Fruit fly (Drosophila melanogaster) whole organism, embryonic: Measurements from ENCODE around the gene kri.

Source experiments
- Atf6 ChIP-seq: fragments of 200-800 bp; sonication (Bioruptor generic); IDR thresholded peaks from 2 replicates; pipeline ENCODE4 v1.3.6; 2022; ENCODE audit warnings: missing biosample characterization, missing genetic modification characterization
- B-H1 ChIP-seq: fragments of 200-800 bp; sonication (Bioruptor generic); IDR thresholded peaks from 3 replicates; pipeline ENCODE4 v1.3.6; 2022; ENCODE audit warnings: missing biosample characterization, missing genetic modification characterization
- Bdp1 ChIP-seq: fragments of 200-800 bp; sonication (Bioruptor generic); optimal IDR thresholded peaks from 3 replicates; lab custom pipeline; 2016; ENCODE audit warnings: missing biosample characterization, missing genetic modification characterization
- Blimp-1 ChIP-seq: fragments of 200-800 bp; sonication (Bioruptor generic); optimal IDR thresholded peaks from 3 replicates; lab custom pipeline; 2018; ENCODE audit warnings: missing biosample characterization, missing genetic modification characterization, mild to moderate bottlenecking, moderate library complexity, missing genetic modification reagents
- CG10209 ChIP-seq: fragments of 200-800 bp; sonication (Bioruptor generic); optimal IDR thresholded peaks from 3 replicates; lab custom pipeline; 2017; ENCODE audit warnings: missing biosample characterization, mild to moderate bottlenecking, missing genetic modification characterization, missing genetic modification reagents
- CG11093 ChIP-seq: fragments of 200-800 bp; sonication (Bioruptor generic); IDR thresholded peaks from 3 replicates; pipeline ENCODE4 v1.3.6; 2022; ENCODE audit warnings: missing biosample characterization, missing genetic modification characterization
- CG12155 ChIP-seq: fragments of 200-800 bp; sonication (Bioruptor generic); optimal IDR thresholded peaks from 3 replicates; lab custom pipeline; 2016; ENCODE audit warnings: missing biosample characterization, missing genetic modification characterization
- CG15269 ChIP-seq: fragments of 200-800 bp; sonication (Bioruptor generic); optimal IDR thresholded peaks from 2 replicates; lab custom pipeline; 2018; ENCODE audit warnings: missing biosample characterization, mild to moderate bottlenecking, missing genetic modification characterization, moderate library complexity
- CG15601 ChIP-seq: fragments of 200-800 bp; sonication (Bioruptor generic); optimal IDR thresholded peaks from 3 replicates; lab custom pipeline; 2019; ENCODE audit warnings: missing biosample characterization, mild to moderate bottlenecking, missing genetic modification characterization, moderate library complexity
- CG1602 ChIP-seq: fragments of 200-800 bp; sonication (Bioruptor generic); optimal IDR thresholded peaks from 3 replicates; lab custom pipeline; 2016; ENCODE audit warnings: missing biosample characterization, missing genetic modification characterization
- CG1792 ChIP-seq: fragments of 200-800 bp; sonication (Bioruptor generic); optimal IDR thresholded peaks from 2 replicates; lab custom pipeline; 2016; ENCODE audit warnings: missing biosample characterization, missing genetic modification characterization
- CG18599 ChIP-seq: fragments of 200-800 bp; sonication (Bioruptor generic); optimal IDR thresholded peaks from 3 replicates; lab custom pipeline; 2017; ENCODE audit warnings: missing biosample characterization, missing genetic modification characterization, mild to moderate bottlenecking, moderate library complexity, missing genetic modification reagents
- CG18619 ChIP-seq: fragments of 200-800 bp; sonication (Bioruptor generic); optimal IDR thresholded peaks from 3 replicates; lab custom pipeline; 2017; ENCODE audit warnings: missing biosample characterization, mild to moderate bottlenecking, missing genetic modification characterization
- CG2116 ChIP-seq: fragments of 200-800 bp; sonication (Bioruptor generic); optimal IDR thresholded peaks from 3 replicates; lab custom pipeline; 2018; ENCODE audit warnings: missing biosample characterization, mild to moderate bottlenecking, missing genetic modification characterization
- CG30403 ChIP-seq: fragments of 200-800 bp; sonication (Bioruptor generic); optimal IDR thresholded peaks from 3 replicates; lab custom pipeline; 2016; ENCODE audit warnings: missing biosample characterization, missing genetic modification characterization
- CG3281 ChIP-seq: fragments of 200-800 bp; sonication (Bioruptor generic); optimal IDR thresholded peaks from 3 replicates; lab custom pipeline; 2017; ENCODE audit warnings: missing biosample characterization, mild to moderate bottlenecking, missing genetic modification characterization
- CG3838 ChIP-seq: fragments of 200-800 bp; sonication (Bioruptor generic); optimal IDR thresholded peaks from 3 replicates; lab custom pipeline; 2016; ENCODE audit warnings: missing biosample characterization, missing genetic modification characterization
- CG43689 ChIP-seq: fragments of 200-800 bp; sonication (Bioruptor generic); IDR thresholded peaks from 2 replicates; pipeline ENCODE4 v1.3.6; 2022; ENCODE audit warnings: missing biosample characterization, missing genetic modification characterization
- CG4707 ChIP-seq: fragments of 200-800 bp; sonication (Bioruptor generic); optimal IDR thresholded peaks from 2 replicates; lab custom pipeline; 2018; ENCODE audit warnings: missing biosample characterization, mild to moderate bottlenecking, missing genetic modification characterization, moderate library complexity
- CG4820 ChIP-seq: fragments of 200-800 bp; sonication (Bioruptor generic); optimal IDR thresholded peaks from 3 replicates; lab custom pipeline; 2016; ENCODE audit warnings: missing biosample characterization, missing genetic modification characterization
- CG5180 ChIP-seq: fragments of 200-800 bp; sonication (Bioruptor generic); optimal IDR thresholded peaks from 3 replicates; lab custom pipeline; 2017; ENCODE audit warnings: missing biosample characterization, missing genetic modification characterization, mild to moderate bottlenecking, moderate library complexity, missing genetic modification reagents
- CG7987 ChIP-seq: fragments of 200-800 bp; sonication (Bioruptor generic); optimal IDR thresholded peaks from 2 replicates; lab custom pipeline; 2018; ENCODE audit warnings: missing biosample characterization, mild to moderate bottlenecking, missing genetic modification characterization, moderate library complexity
- Dfd ChIP-seq, 2 experiments: fragments of >200 bp; optimal IDR thresholded peaks; 2 replicates each; lab custom pipeline; 2017; ENCODE audit warnings: missing biosample characterization in 2 of 2, missing genetic modification characterization in 2 of 2
- Dp ChIP-seq: fragments of 200-800 bp; sonication (Bioruptor generic); optimal IDR thresholded peaks from 2 replicates; lab custom pipeline; 2018; ENCODE audit warnings: missing biosample characterization, mild to moderate bottlenecking, missing genetic modification characterization, moderate library complexity
- E2f2 ChIP-seq: fragments of 200-800 bp; sonication (Bioruptor generic); IDR thresholded peaks from 2 replicates; pipeline ENCODE4 v1.3.6; 2022; ENCODE audit warnings: missing biosample characterization, missing genetic modification characterization
- HHEX ChIP-seq: fragments of 200-800 bp; sonication (Bioruptor generic); optimal IDR thresholded peaks from 3 replicates; lab custom pipeline; 2017; ENCODE audit warnings: missing biosample characterization, mild to moderate bottlenecking, missing genetic modification characterization, missing genetic modification reagents
- HmgZ ChIP-seq: fragments of 200-800 bp; sonication (Bioruptor generic); optimal IDR thresholded peaks from 2 replicates; lab custom pipeline; 2018; ENCODE audit warnings: missing biosample characterization, mild to moderate bottlenecking, missing genetic modification characterization
- Scr ChIP-seq: fragments of 200-800 bp; sonication (Bioruptor generic); IDR thresholded peaks from 2 replicates; pipeline ENCODE4 v1.3.6; 2022; ENCODE audit warnings: missing biosample characterization, missing genetic modification characterization; ENCODE audit not compliant: partially characterized antibody
- ase ChIP-seq: fragments of 200-800 bp; sonication (Bioruptor generic); IDR thresholded peaks from 3 replicates; pipeline ENCODE4 v1.3.6; 2022; ENCODE audit warnings: missing biosample characterization, missing genetic modification characterization
- bcd ChIP-seq: fragments of 200-800 bp; sonication (Bioruptor generic); optimal IDR thresholded peaks from 2 replicates; lab custom pipeline; 2017; ENCODE audit warnings: missing biosample characterization, mild to moderate bottlenecking, missing genetic modification characterization
- br ChIP-seq: fragments of >200 bp; optimal IDR thresholded peaks from 2 replicates; lab custom pipeline; 2017
- chm ChIP-seq: fragments of 200-800 bp; sonication (Bioruptor generic); IDR thresholded peaks from 2 replicates; pipeline ENCODE4 v1.3.6; 2022; ENCODE audit warnings: missing biosample characterization, missing genetic modification characterization
- disco-r ChIP-seq: fragments of 200-800 bp; sonication (Bioruptor generic); optimal IDR thresholded peaks from 2 replicates; lab custom pipeline; 2016; ENCODE audit warnings: missing biosample characterization, missing genetic modification characterization
- dm ChIP-seq: fragments of 200-800 bp; sonication (Bioruptor generic); optimal IDR thresholded peaks from 3 replicates; lab custom pipeline; 2016; ENCODE audit warnings: missing biosample characterization, missing genetic modification characterization
- dysf ChIP-seq: fragments of 200-800 bp; sonication (Bioruptor generic); IDR thresholded peaks from 3 replicates; pipeline ENCODE4 v1.3.6; 2022; ENCODE audit warnings: missing biosample characterization, missing genetic modification characterization
- eve ChIP-seq, 2 experiments: fragments of >200 bp; optimal IDR thresholded peaks; 2 replicates each; lab custom pipeline; 2017; ENCODE audit warnings: missing biosample characterization in 2 of 2, missing genetic modification characterization in 2 of 2
- ewg ChIP-seq: fragments of 200-800 bp; sonication (Bioruptor generic); optimal IDR thresholded peaks from 3 replicates; lab custom pipeline; 2017; ENCODE audit warnings: mild to moderate bottlenecking, missing biosample characterization, missing genetic modification reagents, missing genetic modification characterization
- eyg ChIP-seq: fragments of 200-800 bp; sonication (Bioruptor generic); optimal IDR thresholded peaks from 3 replicates; lab custom pipeline; 2016; ENCODE audit warnings: missing biosample characterization, missing genetic modification characterization
- gfzf ChIP-seq: fragments of 200-800 bp; sonication (Bioruptor generic); optimal IDR thresholded peaks from 2 replicates; lab custom pipeline; 2016; ENCODE audit warnings: missing biosample characterization, mild to moderate bottlenecking, missing genetic modification characterization, moderate library complexity
- grn ChIP-seq: fragments of 200-800 bp; sonication (Bioruptor generic); optimal IDR thresholded peaks from 3 replicates; lab custom pipeline; 2017; ENCODE audit warnings: missing biosample characterization, missing genetic modification characterization
- ham ChIP-seq: fragments of 200-800 bp; sonication (Bioruptor generic); IDR thresholded peaks from 2 replicates; pipeline ENCODE4 v1.3.6; 2022; ENCODE audit warnings: missing biosample characterization, missing genetic modification characterization
- hbn ChIP-seq: fragments of 200-800 bp; sonication (Bioruptor generic); IDR thresholded peaks from 2 replicates; pipeline ENCODE4 v1.3.6; 2022; ENCODE audit warnings: missing biosample characterization, missing genetic modification characterization; ENCODE audit not compliant: partially characterized antibody
- her ChIP-seq: fragments of 200-800 bp; sonication (Bioruptor generic); optimal IDR thresholded peaks from 2 replicates; lab custom pipeline; 2016; ENCODE audit warnings: missing biosample characterization, missing genetic modification characterization
- nom ChIP-seq: fragments of 200-800 bp; sonication (Bioruptor generic); optimal IDR thresholded peaks from 2 replicates; lab custom pipeline; 2017; ENCODE audit warnings: missing biosample characterization, missing genetic modification characterization, mild to moderate bottlenecking, moderate library complexity, missing genetic modification reagents
- peb ChIP-seq: fragments of 200-800 bp; sonication (Bioruptor generic); IDR thresholded peaks from 2 replicates; pipeline ENCODE4 v1.3.6; 2022; ENCODE audit warnings: missing biosample characterization, missing genetic modification characterization
- sens ChIP-seq: fragments of 200-800 bp; sonication (Bioruptor generic); peaks from one replicate; lab custom pipeline; 2016; ENCODE audit warnings: missing biosample characterization, missing genetic modification characterization
- sim ChIP-seq: fragments of 200-800 bp; sonication (Bioruptor generic); IDR thresholded peaks from 2 replicates; pipeline ENCODE4 v1.3.6; 2022; ENCODE audit warnings: missing biosample characterization, missing genetic modification characterization
- stc ChIP-seq: fragments of 200-800 bp; sonication (Bioruptor generic); IDR thresholded peaks from 2 replicates; pipeline ENCODE4 v1.3.6; 2022; ENCODE audit warnings: missing biosample characterization, missing genetic modification characterization
- tll ChIP-seq, 2 experiments: fragments of 200-800 bp in 1 of 2; fragments of >200 bp in 1 of 2; sonication (Bioruptor generic) in 1 of 2; optimal IDR thresholded peaks; 2 replicates each; lab custom pipeline; 2017 to 2019; ENCODE audit warnings: missing biosample characterization in 2 of 2, missing genetic modification characterization in 2 of 2, mild to moderate bottlenecking in 1 of 2, moderate library complexity in 1 of 2
- trem ChIP-seq: fragments of 200-800 bp; optimal IDR thresholded peaks from 3 replicates; lab custom pipeline; 2019; ENCODE audit warnings: missing biosample characterization, mild to moderate bottlenecking, missing genetic modification characterization, moderate library complexity

The kri gene

DNA sequence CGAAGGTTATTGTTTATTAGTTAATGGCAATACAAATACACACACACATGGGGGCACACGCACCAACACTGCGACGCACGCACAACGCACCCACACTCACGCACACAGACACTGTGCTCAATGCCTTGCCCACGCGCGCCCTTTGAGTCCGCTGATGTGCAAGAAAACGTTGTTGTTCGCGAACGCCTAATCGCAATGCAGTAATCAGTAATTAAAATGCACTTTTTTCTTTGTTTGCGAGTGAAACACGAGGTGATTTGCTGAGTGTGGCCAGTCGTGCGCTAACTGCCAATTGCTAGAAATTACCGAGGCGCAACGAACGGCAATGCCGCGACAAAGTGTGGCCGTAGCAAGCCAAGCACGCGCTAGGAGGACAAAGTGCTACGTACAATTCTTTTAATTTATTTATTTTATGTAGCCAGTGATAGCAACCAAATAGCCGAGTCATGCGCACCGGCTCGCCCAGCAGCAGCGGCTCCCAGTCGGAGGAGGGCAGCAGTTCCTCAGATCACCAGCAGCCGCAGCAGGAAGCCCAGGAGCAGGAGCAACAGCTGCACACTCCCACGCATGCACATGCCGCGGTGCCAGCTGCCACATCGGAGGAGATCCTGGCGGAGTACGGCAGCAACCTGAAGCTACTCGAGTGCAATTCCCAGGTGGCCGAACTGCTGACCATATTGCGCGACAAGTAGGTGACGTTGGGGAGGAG lies at the start of gene kri, which contains the start of gene S6k (continued):
- no peak for TF ChIP-seq CG43689 (GFP tag; lab: Robert Waterston, UW)
- TF ChIP-seq Scr (GFP tag; lab: Robert Waterston, UW) = 0 out of 2 replicates have a peak, but pooled peaks have one; percentile 18
- no peak for TF ChIP-seq ase
- TF ChIP-seq peb = no peak
- TF ChIP-seq CG3838 (GFP tag; lab: Kevin White, UChicago) = no peak
- TF ChIP-seq tll (GFP tag; optimal IDR thresholded peaks at IDR 0.05; lab: Kevin White, UChicago) = peak in 1 of 2 experiments; percentile 5
- no peak for TF ChIP-seq CG1602 (GFP tag; lab: Kevin White, UChicago)
- TF ChIP-seq Dp = peak; percentile 39
- TF ChIP-seq CG7987 = peak; percentile 51
- peak; percentile 16 for TF ChIP-seq CG18599
- no peak for TF ChIP-seq CG4707
- peak; percentile 36 for TF ChIP-seq grn (GFP tag; lab: Kevin White, UChicago)
- TF ChIP-seq CG3281 = no peak
- peak; percentile 2 for TF ChIP-seq CG15601
- no peak for TF ChIP-seq Dfd (GFP tag; optimal IDR thresholded peaks at IDR 0.05; lab: Kevin White, UChicago)
- TF ChIP-seq Atf6 (GFP tag; lab: Robert Waterston, UW) = 0 out of 2 replicates have a peak, but pooled peaks have one; percentile 21
- no peak for TF ChIP-seq sens (GFP tag; lab: Kevin White, UChicago)
- TF ChIP-seq CG18619 (GFP tag; lab: Kevin White, UChicago) = no peak
- TF ChIP-seq eve (GFP tag; optimal IDR thresholded peaks at IDR 0.05; lab: Kevin White, UChicago) = no peak
- no peak for TF ChIP-seq disco-r (GFP tag; lab: Kevin White, UChicago)
- peak; percentile 24; the same call in 1 of the 2 replicates for TF ChIP-seq E2f2 (GFP tag; lab: Robert Waterston, UW)
- no peak for TF ChIP-seq B-H1 (GFP tag; lab: Robert Waterston, UW)
- TF ChIP-seq stc (GFP tag; lab: Robert Waterston, UW) = no peak
- peak; percentile 19 for TF ChIP-seq bcd (GFP tag; lab: Kevin White, UChicago)
- TF ChIP-seq CG1792 (GFP tag; lab: Kevin White, UChicago) = no peak
- TF ChIP-seq CG12155 (GFP tag; lab: Kevin White, UChicago) = no peak
- peak; percentile 17 for TF ChIP-seq CG15269 (tag; lab: Kevin White, UChicago)
- no peak for TF ChIP-seq br
- peak; percentile 99 for TF ChIP-seq dm
- TF ChIP-seq ham (GFP tag; lab: Robert Waterston, UW) = no peak
- no peak for TF ChIP-seq CG30403 (GFP tag; lab: Kevin White, UChicago)
- no peak for TF ChIP-seq Bdp1
- peak; percentile 81 for TF ChIP-seq trem (tag; lab: Kevin White, UChicago)
- no peak for TF ChIP-seq Blimp-1
- no peak for TF ChIP-seq CG5180 (GFP tag; lab: Kevin White, UChicago)
- TF ChIP-seq her = no peak
- TF ChIP-seq CG2116 (GFP tag; lab: Kevin White, UChicago) = peak; percentile 27
- TF ChIP-seq chm (GFP tag; lab: Robert Waterston, UW) = no peak
- TF ChIP-seq HHEX (GFP tag; lab: Kevin White, UChicago) = peak; percentile 5
- TF ChIP-seq CG11093 = no peak
- peak; percentile 25 for TF ChIP-seq CG10209 (GFP tag; lab: Kevin White, UChicago)
- peak; percentile 69 for TF ChIP-seq nom
- TF ChIP-seq dysf (GFP tag; lab: Robert Waterston, UW) = no peak
- TF ChIP-seq gfzf (GFP tag; lab: Kevin White, UChicago) = peak; percentile 95
- TF ChIP-seq ewg (GFP tag; lab: Kevin White, UChicago) = peak; percentile 76
- TF ChIP-seq HmgZ (tag; lab: Kevin White, UChicago) = peak; percentile 82
- TF ChIP-seq hbn (GFP tag; lab: Robert Waterston, UW) = peak; percentile 12; the same call in 1 of the 2 replicates
- TF ChIP-seq sim (GFP tag; lab: Robert Waterston, UW) = no peak
- TF ChIP-seq eyg (GFP tag; lab: Kevin White, UChicago) = no peak
- TF ChIP-seq CG4820 = no peak
